Worm (Caenorhabditis elegans) whole organism, L4 larva: ENCODE results near the gene cyp-13B1.
A peak's percentile ranks its signal among the peaks of the same experiment; 100 is the strongest.
"Not testable (repeated sequence)": the region's sequence is repeated elsewhere in the genome, so short reads cannot be mapped to it uniquely, and the experiment has no call there.

Experiments
- F10B5.3 ChIP-seq: sonication (generic microtip); optimal IDR thresholded peaks from 2 replicates; lab custom pipeline; 2016; ENCODE audit warnings: mild to moderate bottlenecking, missing genetic modification characterization, missing compliant biosample characterization
- F26F4.8 ChIP-seq: fragments of 200-800 bp; sonication (Bioruptor generic); conservative IDR thresholded peaks from 2 replicates; pipeline ENCODE4 v1.3.6; 2022; ENCODE audit warnings: missing genetic modification characterization, missing compliant biosample characterization
- F37D6.2 ChIP-seq: sonication (generic microtip); optimal IDR thresholded peaks from 2 replicates; lab custom pipeline; 2016; ENCODE audit warnings: mild to moderate bottlenecking, missing genetic modification characterization, missing compliant biosample characterization
- F44E2.7 ChIP-seq: fragments of 200-800 bp; sonication (Bioruptor generic); IDR thresholded peaks from 2 replicates; pipeline ENCODE4 v2.1.2; 2022; ENCODE audit warnings: missing genetic modification characterization, missing compliant biosample characterization
- F49E8.2 ChIP-seq: sonication (generic microtip); optimal IDR thresholded peaks from 2 replicates; lab custom pipeline; 2016; ENCODE audit warnings: missing compliant biosample characterization, mild to moderate bottlenecking, missing genetic modification characterization, borderline replicate concordance
- T20F7.1 ChIP-seq: fragments of 200-800 bp; sonication (Bioruptor generic); optimal IDR thresholded peaks from 2 replicates; lab custom pipeline; 2018; ENCODE audit warnings: mild to moderate bottlenecking, missing genetic modification characterization, missing compliant biosample characterization
- Y105C5A.15 ChIP-seq: fragments of 200-800 bp; sonication (Bioruptor generic); IDR thresholded peaks from 2 replicates; pipeline ENCODE4 v1.3.6; 2022; ENCODE audit warnings: missing genetic modification characterization, missing compliant biosample characterization
- Y48G9A.11 ChIP-seq: fragments of 200-800 bp; sonication (Bioruptor generic); IDR thresholded peaks from 2 replicates; pipeline ENCODE4 v1.3.6; 2022; ENCODE audit warnings: missing genetic modification reagents, missing genetic modification characterization, missing compliant biosample characterization
- Y5F2A.4 ChIP-seq: fragments of 200-800 bp; sonication (Bioruptor generic); optimal IDR thresholded peaks from 2 replicates; lab custom pipeline; 2018; ENCODE audit warnings: mild to moderate bottlenecking, missing genetic modification characterization, missing compliant biosample characterization
- ZK337.2 ChIP-seq: fragments of 200-800 bp; sonication (Bioruptor generic); IDR thresholded peaks from 2 replicates; pipeline ENCODE4 v1.3.6; 2022; ENCODE audit warnings: missing genetic modification reagents, missing genetic modification characterization, missing compliant biosample characterization
- aha-1 ChIP-seq: fragments of 150-350 bp; peaks from one replicate; lab custom pipeline; 2014; ENCODE audit warnings: missing biosample characterization, missing genetic modification characterization
- ceh-20 ChIP-seq: fragments of 200-800 bp; sonication (Bioruptor generic); IDR thresholded peaks from 2 replicates; pipeline ENCODE4 v1.3.6; 2022; ENCODE audit warnings: missing genetic modification reagents, missing genetic modification characterization, missing compliant biosample characterization
- ceh-32 ChIP-seq: sonication (generic microtip); optimal IDR thresholded peaks from 2 replicates; lab custom pipeline; 2016; ENCODE audit warnings: mild to moderate bottlenecking, missing genetic modification characterization, missing compliant biosample characterization; ENCODE audit not compliant: poor library complexity
- ceh-44 ChIP-seq: fragments of 200-800 bp; sonication (Bioruptor generic); IDR thresholded peaks from 2 replicates; pipeline ENCODE4 v1.3.6; 2022; ENCODE audit warnings: missing genetic modification reagents, missing genetic modification characterization, missing compliant biosample characterization
- ctbp-1 ChIP-seq: fragments of 200-800 bp; sonication (Bioruptor generic); IDR thresholded peaks from 2 replicates; pipeline ENCODE4 v1.3.6; 2022; ENCODE audit warnings: missing genetic modification reagents, missing genetic modification characterization, missing compliant biosample characterization
- daf-16 ChIP-seq, 3 experiments: sonication (generic microtip); optimal IDR thresholded peaks; 2 replicates each; lab custom pipeline; 2016 to 2017; ENCODE audit warnings: missing genetic modification characterization in 3 of 3, missing genetic modification reagents in 3 of 3, mild to moderate bottlenecking in 2 of 3, missing compliant biosample characterization in 2 of 3, missing biosample characterization in 1 of 3, moderate library complexity in 1 of 3
- dmd-8 ChIP-seq: fragments of 200-800 bp; sonication (Bioruptor generic); IDR thresholded peaks from 2 replicates; pipeline ENCODE4 v1.3.6; 2022; ENCODE audit warnings: missing genetic modification characterization, missing compliant biosample characterization
- dmd-9 ChIP-seq: fragments of 200-800 bp; sonication (Bioruptor generic); IDR thresholded peaks from 2 replicates; pipeline ENCODE4 v1.3.6; 2022; ENCODE audit warnings: missing genetic modification reagents, missing genetic modification characterization, missing compliant biosample characterization
- dpl-1 ChIP-seq: fragments of 150-350 bp; optimal IDR thresholded peaks from 2 replicates; lab custom pipeline; 2014; ENCODE audit warnings: missing biosample characterization, missing genetic modification reagents, missing genetic modification characterization
- duxl-1 ChIP-seq: sonication (generic microtip); optimal IDR thresholded peaks from 2 replicates; lab custom pipeline; 2016; ENCODE audit warnings: mild to moderate bottlenecking, missing genetic modification characterization, moderate library complexity, missing compliant biosample characterization; ENCODE audit not compliant: poor library complexity
- dve-1 ChIP-seq: sonication (generic microtip); optimal IDR thresholded peaks from 2 replicates; lab custom pipeline; 2017; ENCODE audit warnings: antibody characterized with exemption, mild to moderate bottlenecking, missing genetic modification characterization, missing compliant biosample characterization; ENCODE audit not compliant: insufficient read depth
- gei-8 ChIP-seq: fragments of 200-800 bp; sonication (Bioruptor generic); optimal IDR thresholded peaks from 2 replicates; lab custom pipeline; 2018; ENCODE audit warnings: mild to moderate bottlenecking, missing genetic modification characterization, missing compliant biosample characterization
- hlh-11 ChIP-seq: fragments of 200-800 bp; sonication (Bioruptor generic); optimal IDR thresholded peaks from 2 replicates; lab custom pipeline; 2018; ENCODE audit warnings: mild to moderate bottlenecking, missing genetic modification characterization, missing compliant biosample characterization
- jun-1 ChIP-seq: fragments of 150-350 bp; optimal IDR thresholded peaks from 2 replicates; lab custom pipeline; 2014; ENCODE audit warnings: missing biosample characterization, missing genetic modification reagents, missing genetic modification characterization
- lin-1 ChIP-seq: fragments of 200-800 bp; sonication (Bioruptor generic); IDR thresholded peaks from 2 replicates; pipeline ENCODE4 v1.3.6; 2022; ENCODE audit warnings: missing genetic modification reagents, missing genetic modification characterization, missing compliant biosample characterization
- lin-13 ChIP-seq: fragments of 150-350 bp; optimal IDR thresholded peaks from 2 replicates; lab custom pipeline; 2014; ENCODE audit warnings: missing biosample characterization, missing genetic modification reagents, missing genetic modification characterization
- madf-5 ChIP-seq, 2 experiments: fragments of 200-800 bp; sonication (Bioruptor generic); IDR thresholded peaks; 2 replicates each; pipeline ENCODE4 v1.3.6; 2022; ENCODE audit warnings: missing compliant biosample characterization in 2 of 2, missing genetic modification characterization in 2 of 2
- madf-9 ChIP-seq: fragments of 200-800 bp; sonication (Bioruptor generic); conservative IDR thresholded peaks from 2 replicates; pipeline ENCODE4 v1.3.6; 2022; ENCODE audit warnings: missing genetic modification reagents, missing genetic modification characterization, missing compliant biosample characterization
- mep-1 ChIP-seq: fragments of 150-350 bp; sonication (generic microtip); optimal IDR thresholded peaks from 3 replicates; lab custom pipeline; 2014; ENCODE audit warnings: missing biosample characterization, missing genetic modification characterization
- mxl-2 ChIP-seq: fragments of 200-800 bp; sonication (Bioruptor generic); conservative IDR thresholded peaks from 2 replicates; pipeline ENCODE4 v1.3.6; 2022; ENCODE audit warnings: missing genetic modification reagents, missing genetic modification characterization, missing compliant biosample characterization
- mxl-3 ChIP-seq: fragments of 200-800 bp; sonication (Bioruptor generic); optimal IDR thresholded peaks from 2 replicates; lab custom pipeline; 2018; ENCODE audit warnings: mild to moderate bottlenecking, missing genetic modification characterization, missing compliant biosample characterization
- nhr-102 ChIP-seq: sonication (generic microtip); optimal IDR thresholded peaks from 2 replicates; lab custom pipeline; 2016; ENCODE audit warnings: mild to moderate bottlenecking, missing genetic modification characterization, moderate library complexity, missing compliant biosample characterization
- nhr-111 ChIP-seq: fragments of 200-800 bp; sonication (Bioruptor generic); optimal IDR thresholded peaks from 2 replicates; lab custom pipeline; 2018; ENCODE audit warnings: mild to moderate bottlenecking, missing genetic modification characterization, missing compliant biosample characterization
- nhr-48 ChIP-seq: sonication (generic microtip); optimal IDR thresholded peaks from 2 replicates; lab custom pipeline; 2016; ENCODE audit warnings: mild to moderate bottlenecking, missing genetic modification characterization, missing compliant biosample characterization
- nhr-77 ChIP-seq: fragments of 150-350 bp; optimal IDR thresholded peaks from 2 replicates; lab custom pipeline; 2014; ENCODE audit warnings: missing biosample characterization, missing genetic modification characterization
- pha-4 ChIP-seq, 2 experiments: fragments of 150-350 bp in 1 of 2; fragments of 200-800 bp in 1 of 2; sonication (Bioruptor generic) in 1 of 2; IDR thresholded peaks in 1 of 2; optimal IDR thresholded peaks in 1 of 2; 2 replicates each; pipeline versions ENCODE4 v1.3.6 to Lab custom; 2014 to 2022; ENCODE audit warnings: missing genetic modification characterization in 2 of 2, missing genetic modification reagents in 2 of 2, missing biosample characterization in 1 of 2, missing compliant biosample characterization in 1 of 2
- php-3 ChIP-seq: fragments of 200-800 bp; sonication (Bioruptor generic); IDR thresholded peaks from 2 replicates; pipeline ENCODE4 v1.3.6; 2022; ENCODE audit warnings: missing genetic modification reagents, missing genetic modification characterization, missing compliant biosample characterization
- rbr-2 ChIP-seq: sonication (generic microtip); optimal IDR thresholded peaks from 2 replicates; lab custom pipeline; 2016; ENCODE audit warnings: missing genotype, missing genetic modification characterization, missing compliant biosample characterization
- saeg-2 ChIP-seq: fragments of 200-800 bp; sonication (Bioruptor generic); IDR thresholded peaks from 2 replicates; pipeline ENCODE4 v1.3.6; 2022; ENCODE audit warnings: missing genetic modification reagents, missing genetic modification characterization, missing compliant biosample characterization
- sdz-12 ChIP-seq: fragments of 200-800 bp; sonication (Bioruptor generic); optimal IDR thresholded peaks from 2 replicates; lab custom pipeline; 2018; ENCODE audit warnings: mild to moderate bottlenecking, missing genetic modification characterization, missing compliant biosample characterization
- snpc-1.2 ChIP-seq: fragments of 200-800 bp; sonication (Bioruptor generic); IDR thresholded peaks from 2 replicates; pipeline ENCODE4 v1.3.6; 2022; ENCODE audit warnings: missing genetic modification reagents, missing genetic modification characterization, missing compliant biosample characterization
- spr-1 ChIP-seq: sonication (generic microtip); optimal IDR thresholded peaks from 2 replicates; lab custom pipeline; 2016; ENCODE audit warnings: mild to moderate bottlenecking, missing genetic modification characterization, missing compliant biosample characterization
- spr-3 ChIP-seq: fragments of 200-800 bp; sonication (Bioruptor generic); optimal IDR thresholded peaks from 2 replicates; lab custom pipeline; 2018; ENCODE audit warnings: mild to moderate bottlenecking, missing genetic modification characterization, missing compliant biosample characterization
- tra-1 ChIP-seq: fragments of 200-800 bp; sonication (Bioruptor generic); IDR thresholded peaks from 2 replicates; pipeline ENCODE4 v1.3.6; 2022; ENCODE audit warnings: missing genetic modification reagents, missing genetic modification characterization, missing compliant biosample characterization
- vab-7 ChIP-seq: fragments of 200-800 bp; sonication (Bioruptor generic); IDR thresholded peaks from 2 replicates; pipeline ENCODE4 v1.3.6; 2022; ENCODE audit warnings: missing genetic modification reagents, missing genetic modification characterization, missing compliant biosample characterization
- zfp-2 ChIP-seq: sonication (generic microtip); optimal IDR thresholded peaks from 2 replicates; lab custom pipeline; 2016; ENCODE audit warnings: mild to moderate bottlenecking, missing genetic modification characterization, missing compliant biosample characterization
- zfp-3 ChIP-seq: fragments of 200-800 bp; sonication (Bioruptor generic); conservative IDR thresholded peaks from 2 replicates; pipeline ENCODE4 v1.3.6; 2022; ENCODE audit warnings: missing genetic modification reagents, missing genetic modification characterization, missing compliant biosample characterization

The cyp-13B1 gene

ce11 chrX:13448665-13449099, 39.2 kb upstream of the cyp-13B1 start:
- TF ChIP-seq sdz-12 (GFP tag; lab: Kevin White, UChicago), result peak; percentile 12
- TF ChIP-seq pha-4 (GFP tag; IDR thresholded peaks at IDR 0.05; lab: Robert Waterston, UW), result peak; percentile 83; the same call in 1 of the 2 replicates
- not testable (repeated sequence) for TF ChIP-seq pha-4 (tag; optimal IDR thresholded peaks at IDR 0.05; lab: Kevin White, UChicago)
- peak; percentile 73 for TF ChIP-seq spr-1
- peak; percentile 84 for TF ChIP-seq mep-1
- TF ChIP-seq F26F4.8 (GFP tag; lab: Robert Waterston, UW), result peak; percentile 75
- peak; percentile 75 for TF ChIP-seq aha-1 (tag; lab: Kevin White, UChicago)
- TF ChIP-seq dpl-1 (GFP tag; lab: Kevin White, UChicago), result peak; percentile 29
- TF ChIP-seq zfp-2 (tag; lab: Kevin White, UChicago), result peak; percentile 51
- TF ChIP-seq Y5F2A.4 (GFP tag; lab: Kevin White, UChicago), result peak; percentile 64
- peak; percentile 77; the same call in 1 of the 2 replicates for TF ChIP-seq ZK337.2 (GFP tag; lab: Robert Waterston, UW)
- TF ChIP-seq jun-1, result peak; percentile 14
- peak; percentile 62 for TF ChIP-seq T20F7.1 (GFP tag; lab: Kevin White, UChicago)
- peak; percentile 82 for TF ChIP-seq nhr-48 (tag; lab: Kevin White, UChicago)
- TF ChIP-seq madf-5 (GFP tag; IDR thresholded peaks at IDR 0.05; lab: Robert Waterston, UW), result peak in 1 of 2 experiments; percentile 88; a peak in 2 of 4 replicates
- peak; percentile 82 for TF ChIP-seq snpc-1.2 (GFP tag; lab: Robert Waterston, UW)
- TF ChIP-seq saeg-2 (GFP tag; lab: Robert Waterston, UW), result peak; percentile 83
- peak; percentile 70 for TF ChIP-seq dmd-9 (GFP tag; lab: Robert Waterston, UW)
- peak; percentile 71 for TF ChIP-seq php-3
- peak; percentile 83; the same call in 1 of the 2 replicates for TF ChIP-seq ceh-20 (GFP tag; lab: Robert Waterston, UW)
- TF ChIP-seq mxl-3 (GFP tag; lab: Kevin White, UChicago), result peak; percentile 75
- peak; percentile 61 for TF ChIP-seq madf-9
- peak; percentile 43; the same call in 1 of the 2 replicates for TF ChIP-seq mxl-2 (GFP tag; lab: Robert Waterston, UW)
- peak; percentile 82; the same call in 1 of the 2 replicates for TF ChIP-seq Y48G9A.11
- TF ChIP-seq Y105C5A.15 (GFP tag; lab: Robert Waterston, UW), result 0 out of 2 replicates have a peak, but pooled peaks have one; percentile 71
- TF ChIP-seq duxl-1 (tag; lab: Kevin White, UChicago), result peak; percentile 78
- TF ChIP-seq rbr-2 (tag; lab: Kevin White, UChicago), result peak; percentile 79
- peak; percentile 88; the same call in 1 of the 2 replicates for TF ChIP-seq ctbp-1 (GFP tag; lab: Robert Waterston, UW)
- peak; percentile 54 for TF ChIP-seq F10B5.3 (tag; lab: Kevin White, UChicago)
- peak; percentile 82 for TF ChIP-seq spr-3 (GFP tag; lab: Kevin White, UChicago)
- TF ChIP-seq gei-8 (GFP tag; lab: Kevin White, UChicago), result peak; percentile 63
- peak; percentile 58 for TF ChIP-seq nhr-77 (tag; lab: Kevin White, UChicago)
- TF ChIP-seq tra-1 (GFP tag; lab: Robert Waterston, UW), result peak; percentile 90
- TF ChIP-seq lin-1 (GFP tag; lab: Robert Waterston, UW), result peak; percentile 48; the same call in 1 of the 2 replicates
- peak; percentile 82 for TF ChIP-seq nhr-102 (tag; lab: Kevin White, UChicago)
- TF ChIP-seq zfp-3 (GFP tag; lab: Robert Waterston, UW), result peak; percentile 73
- TF ChIP-seq hlh-11 (tag; lab: Kevin White, UChicago), result peak; percentile 83
- peak; percentile 78 for TF ChIP-seq lin-13 (GFP tag; lab: Kevin White, UChicago)
- peak; percentile 90; the same call in 1 of the 2 replicates for TF ChIP-seq dmd-8 (GFP tag; lab: Robert Waterston, UW)
- TF ChIP-seq daf-16 (GFP tag; optimal IDR thresholded peaks at IDR 0.05; lab: Kevin White, UChicago), result peak; percentile 73 to 81
- TF ChIP-seq daf-16 (tag; optimal IDR thresholded peaks at IDR 0.05; lab: Kevin White, UChicago), result peak; percentile 69
- peak; percentile 33; the same call in 1 of the 2 replicates for TF ChIP-seq ceh-44 (GFP tag; lab: Robert Waterston, UW)
- TF ChIP-seq F37D6.2, result peak; percentile 34
- peak; percentile 68 for TF ChIP-seq dve-1 (tag; lab: Kevin White, UChicago)
- TF ChIP-seq ceh-32 (tag; lab: Kevin White, UChicago), result peak; percentile 29
- TF ChIP-seq nhr-111 (GFP tag; lab: Kevin White, UChicago), result peak; percentile 57
- TF ChIP-seq F49E8.2, result peak; percentile 45
- 0 out of 2 replicates have a peak, but pooled peaks have one; percentile 68 for TF ChIP-seq F44E2.7 (GFP tag; lab: Robert Waterston, UW)
- TF ChIP-seq vab-7, result peak; percentile 77; the same call in 1 of the 2 replicates
